Worm (Caenorhabditis elegans) whole organism, late embryonic: Measurements from ENCODE around the gene col-43.

ENCODE experiments used
- K02D7.2 ChIP-seq: sonication (generic microtip); optimal IDR thresholded peaks from 2 replicates; lab custom pipeline; 2017; ENCODE audit warnings: mild to moderate bottlenecking, missing genetic modification characterization, missing compliant biosample characterization
- hlh-8 ChIP-seq: sonication (generic microtip); optimal IDR thresholded peaks from 2 replicates; lab custom pipeline; 2016; ENCODE audit warnings: missing genotype, missing genetic modification characterization, missing compliant biosample characterization
- lin-11 ChIP-seq: fragments of 200-800 bp; sonication (Bioruptor generic); optimal IDR thresholded peaks from 2 replicates; lab custom pipeline; 2018; ENCODE audit warnings: mild to moderate bottlenecking, missing genetic modification characterization, missing compliant biosample characterization
- nhr-11 ChIP-seq: fragments of 150-350 bp; optimal IDR thresholded peaks from 2 replicates; lab custom pipeline; 2014; ENCODE audit warnings: missing biosample characterization, missing genetic modification characterization
- sdc-2 ChIP-seq: sonication (generic microtip); optimal IDR thresholded peaks from 2 replicates; lab custom pipeline; 2016; ENCODE audit warnings: missing genotype, missing genetic modification characterization, missing compliant biosample characterization

DNA sequence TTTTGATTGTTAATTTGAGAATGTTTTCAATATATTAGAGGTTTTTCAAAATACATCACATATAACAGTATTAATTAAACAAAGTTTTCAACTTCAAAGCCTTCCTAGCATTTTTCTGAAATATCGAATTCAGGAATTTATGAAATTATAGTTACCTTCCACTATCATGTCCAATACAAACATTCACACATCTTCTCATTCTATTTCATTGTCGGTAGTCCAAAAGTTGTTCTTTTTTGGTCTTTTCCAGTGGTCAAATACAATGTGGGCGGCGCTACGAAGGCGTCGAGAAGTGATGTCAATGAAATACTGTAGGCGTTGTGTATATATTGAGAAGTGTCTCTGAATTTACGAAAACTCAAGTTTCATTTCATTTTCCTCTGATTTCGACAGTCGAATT is 25.0 kb upstream of the col-43 start, which contains the start of gene catp-3:
- TF ChIP-seq nhr-11 (no peak), K02D7.2 (tag; lab: Kevin White, UChicago) (no peak), hlh-8 (tag; lab: Kevin White, UChicago) (no peak), lin-11 (no peak), sdc-2 (tag; lab: Kevin White, UChicago) (no peak)
